Worm (Caenorhabditis elegans): ENCODE results near the gene srh-181.

Gene srh-181

DNA sequence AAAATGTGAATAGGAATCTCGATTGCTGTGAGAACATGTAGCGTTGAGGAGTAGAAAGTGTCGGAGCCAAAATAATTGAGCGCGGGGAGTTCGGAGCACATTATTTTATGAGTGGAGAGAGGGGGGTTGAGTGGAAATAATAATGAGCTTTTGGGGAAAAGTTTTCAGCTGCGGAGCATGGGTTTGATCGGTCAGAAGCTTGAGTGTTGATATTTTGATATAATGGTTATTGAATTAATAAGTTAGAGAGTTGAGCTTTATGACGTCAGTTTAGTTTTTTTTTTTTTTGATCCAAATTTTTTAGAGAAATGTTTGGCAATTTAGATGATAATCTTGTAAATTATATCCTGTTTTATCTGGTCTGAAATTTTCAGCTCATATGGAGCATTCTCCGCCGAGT, 5.9 kb downstream of the srh-181 start, which contains the start of gene srh-178:
Gene srh-178, minus strand, starts transcription at position 101 of the 400 bp plus-strand sequence.
- no peak for TF ChIP-seq ztf-4 (tag; optimal IDR thresholded peaks at IDR 0.05)
- TF ChIP-seq hmg-11 (tag; optimal IDR thresholded peaks at IDR 0.05) = no peak
- TF ChIP-seq unc-62 (GFP tag; optimal IDR thresholded peaks at IDR 0.05) = no peak
- no peak for TF ChIP-seq lin-15B (tag; optimal IDR thresholded peaks at IDR 0.05)
- TF ChIP-seq lsy-12 (tag; optimal IDR thresholded peaks at IDR 0.05) = no peak
- TF ChIP-seq nhr-67 (tag; optimal IDR thresholded peaks at IDR 0.05) = no peak
- TF ChIP-seq lin-39 (tag; optimal IDR thresholded peaks at IDR 0.05) = no peak
- TF ChIP-seq nhr-12 (tag; optimal IDR thresholded peaks at IDR 0.05) = no peak
- no peak for TF ChIP-seq ceh-9 (tag; optimal IDR thresholded peaks at IDR 0.05)
- TF ChIP-seq pha-4 (tag; optimal IDR thresholded peaks at IDR 0.05) = no peak

DNA sequence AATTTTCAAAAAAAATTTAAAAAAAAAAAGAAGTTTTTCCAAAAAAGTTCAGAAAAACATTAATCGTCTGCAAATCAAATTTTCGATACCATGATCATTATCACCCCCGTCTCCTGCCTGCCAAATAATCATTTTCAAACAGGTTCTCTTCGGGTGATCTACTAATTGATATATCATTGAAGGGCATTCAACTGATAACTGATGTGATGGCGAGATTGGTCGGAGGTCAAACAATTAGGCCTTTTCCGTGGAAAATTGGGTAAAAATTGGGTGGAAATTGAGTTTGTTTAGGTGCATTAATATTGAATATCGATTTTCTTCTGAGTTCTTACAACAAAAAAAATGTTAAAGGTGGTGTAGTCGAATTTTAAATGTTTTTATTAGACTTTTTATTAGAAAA, 12.8 kb downstream of the srh-181 start, which contains the start of gene Y51A2D.18:
Gene Y51A2D.18, minus strand, starts transcription at position 101 of the 400 bp plus-strand sequence.
- TF ChIP-seq tbx-2 (tag; optimal IDR thresholded peaks at IDR 0.05) = no peak
- no peak for TF ChIP-seq aly-2 (tag; optimal IDR thresholded peaks at IDR 0.05)
- no peak for TF ChIP-seq nhr-25 (tag; optimal IDR thresholded peaks at IDR 0.05)
- no peak for TF ChIP-seq ztf-11 (tag; optimal IDR thresholded peaks at IDR 0.05)
- TF ChIP-seq egl-27 (tag; optimal IDR thresholded peaks at IDR 0.05) = no peak
- TF ChIP-seq nhr-43 (tag; optimal IDR thresholded peaks at IDR 0.05; ENCODE audit: poor library complexity, severe bottlenecking) = no peak
- no peak for TF ChIP-seq elt-2 (tag; optimal IDR thresholded peaks at IDR 0.05)
- no peak for TF ChIP-seq lsy-12 (tag; optimal IDR thresholded peaks at IDR 0.05)
- no peak for TF ChIP-seq unc-39 (tag; optimal IDR thresholded peaks at IDR 0.05)

DNA sequence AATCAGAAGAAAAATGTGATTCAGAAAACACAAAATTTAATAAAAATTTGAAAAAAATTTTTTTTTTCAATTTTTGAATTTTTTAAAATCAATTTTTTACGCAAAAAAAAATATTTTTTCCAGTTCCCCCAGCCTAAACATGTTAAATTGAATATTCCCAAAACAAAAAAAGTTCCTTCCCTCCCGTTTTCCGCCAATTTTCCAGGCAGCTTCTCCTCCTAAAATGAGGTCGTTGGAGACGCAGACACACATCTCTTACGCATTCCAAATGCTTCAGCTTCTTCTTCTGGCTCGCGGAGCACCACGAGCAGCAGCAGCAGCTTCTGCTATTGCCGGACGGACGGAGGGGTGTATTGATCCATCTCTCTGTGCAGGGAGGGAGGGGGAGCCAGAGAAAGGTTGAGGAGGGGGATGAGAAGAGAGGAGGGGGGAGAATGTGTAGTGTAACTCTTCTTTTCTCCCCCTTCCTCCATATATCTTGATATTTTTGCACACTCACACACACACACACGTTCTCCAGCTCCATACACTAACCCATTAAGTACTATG, 16.0 kb downstream of the srh-181 start:
- TF ChIP-seq elt-1 (tag; optimal IDR thresholded peaks at IDR 0.05) (peak; percentile 36), ztf-4 (tag; optimal IDR thresholded peaks at IDR 0.05) (no peak), pqm-1 (tag; optimal IDR thresholded peaks at IDR 0.05) (no peak), lsy-12 (tag; optimal IDR thresholded peaks at IDR 0.05) (no peak), lin-39 (tag; optimal IDR thresholded peaks at IDR 0.05) (peak; percentile 78), fkh-10 (GFP tag; optimal IDR thresholded peaks at IDR 0.05) (peak; percentile 51), lin-15B (tag; optimal IDR thresholded peaks at IDR 0.05) (peak; percentile 33), nfya-1 (tag; optimal IDR thresholded peaks at IDR 0.05; ENCODE audit: insufficient read depth) (peak; percentile 73), hmg-11 (tag; optimal IDR thresholded peaks at IDR 0.05) (peak; percentile 65), nhr-77 (tag; optimal IDR thresholded peaks at IDR 0.05) (no peak), snpc-4 (tag; optimal IDR thresholded peaks at IDR 0.05) (peak; percentile 31)

DNA sequence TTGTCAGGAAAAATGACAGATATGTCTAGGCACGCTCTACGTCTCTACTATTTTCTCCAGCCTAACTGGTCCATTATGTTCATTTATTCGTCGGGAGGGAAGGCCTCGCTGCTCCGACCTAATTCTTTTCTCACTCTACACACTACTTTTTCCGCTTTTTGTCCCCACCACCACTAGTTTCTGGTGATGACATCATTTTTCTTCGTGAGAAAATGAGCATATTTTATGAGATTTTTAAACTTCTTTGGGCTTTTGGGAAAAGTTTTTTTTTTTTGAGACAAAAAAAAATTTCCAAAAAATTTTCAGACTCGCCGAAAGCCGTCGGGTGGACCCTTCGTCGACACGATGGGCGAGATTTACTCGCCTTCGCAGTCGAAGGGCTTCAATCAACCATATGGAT, 17.6 kb downstream of the srh-181 start, which contains the start of gene slo-1:
Gene slo-1, plus strand, starts transcription at position 301 of the 400 bp plus-strand sequence.
- no peak for TF ChIP-seq tbx-2 (tag; optimal IDR thresholded peaks at IDR 0.05)
- no peak for TF ChIP-seq aly-2 (tag; optimal IDR thresholded peaks at IDR 0.05)

ce11 chrV:18504610-18505009, 30.3 kb downstream of the srh-181 start:
- TF ChIP-seq ceh-28 (tag; optimal IDR thresholded peaks at IDR 0.05) (peak; percentile 56), lsy-12 (tag; optimal IDR thresholded peaks at IDR 0.05) (no peak), daf-12 (tag; optimal IDR thresholded peaks at IDR 0.05) (no peak)

- TF ChIP-seq nhr-11 (tag; optimal IDR thresholded peaks at IDR 0.05) (no peak), nhr-12 (tag; optimal IDR thresholded peaks at IDR 0.05) (no peak), tbx-2 (tag; optimal IDR thresholded peaks at IDR 0.05) (no peak), aly-2 (tag; optimal IDR thresholded peaks at IDR 0.05) (no peak), nhr-43 (tag; optimal IDR thresholded peaks at IDR 0.05; ENCODE audit: poor library complexity, severe bottlenecking) (no peak), unc-39 (tag; optimal IDR thresholded peaks at IDR 0.05) (no peak), fkh-2 (tag; optimal IDR thresholded peaks at IDR 0.05) (no peak), nhr-76 (tag; optimal IDR thresholded peaks at IDR 0.05) (no peak), ceh-9 (tag; optimal IDR thresholded peaks at IDR 0.05) (no peak), nfya-1 (tag; optimal IDR thresholded peaks at IDR 0.05; ENCODE audit: insufficient read depth) (no peak), ceh-16 (tag; optimal IDR thresholded peaks at IDR 0.05) (no peak)
Measured at ce11 chrV:18506772-18507171, 32.4 kb downstream of the srh-181 start.

Data from whole organism, L3 larva.